Fruit fly (Drosophila melanogaster) whole organism: Measurements from ENCODE around the gene Tsp29Fb.

ENCODE experiments used
- CG8478 ChIP-seq: fragments of >200 bp; optimal IDR thresholded peaks from 2 replicates; lab custom pipeline; 2018; ENCODE audit warnings: inconsistent platforms
- Dll ChIP-seq: fragments of >200 bp; optimal IDR thresholded peaks from 2 replicates; lab custom pipeline; 2017
- EcR ChIP-seq, 2 experiments: fragments of >200 bp; optimal IDR thresholded peaks; 2 replicates each; lab custom pipeline; 2017; ENCODE audit warnings: missing biosample characterization in 2 of 2, missing genetic modification characterization in 2 of 2, missing genetic modification reagents in 2 of 2
- pan ChIP-seq: fragments of >200 bp; optimal IDR thresholded peaks from 2 replicates; lab custom pipeline; 2017
- psq ChIP-seq: fragments of >200 bp; optimal IDR thresholded peaks from 2 replicates; lab custom pipeline; 2017
- usp ChIP-seq: fragments of >200 bp; optimal IDR thresholded peaks from 2 replicates; lab custom pipeline; 2017; ENCODE audit warnings: missing biosample characterization, missing genetic modification characterization, mixed read lengths

The Tsp29Fb gene

dm6 chr2L:8967235-8967634 lies 30.0 kb downstream of the Tsp29Fb start, which contains the start of gene CG18088:
Gene CG18088 (plus strand): TSS chr2L:8967535.
- TF ChIP-seq pan (lab: Kevin White, UChicago) (no peak), usp (GFP tag; lab: Kevin White, UChicago) (no peak), CG8478 (no peak), psq (no peak), Dll (lab: Kevin White, UChicago) (no peak), EcR (GFP tag; optimal IDR thresholded peaks at IDR 0.05; lab: Kevin White, UChicago) (no peak)

dm6 chr2L:8972905-8973304 lies 35.7 kb downstream of the Tsp29Fb start:
- TF ChIP-seq usp (GFP tag; lab: Kevin White, UChicago) (no peak), pan (lab: Kevin White, UChicago) (no peak), CG8478 (no peak), psq (no peak)

dm6 chr2L:8974506-8974905 lies 37.3 kb downstream of the Tsp29Fb start:
- TF ChIP-seq CG8478 (no peak), pan (lab: Kevin White, UChicago) (no peak), EcR (GFP tag; optimal IDR thresholded peaks at IDR 0.05; lab: Kevin White, UChicago) (no peak), psq (no peak), Dll (lab: Kevin White, UChicago) (no peak), usp (GFP tag; lab: Kevin White, UChicago) (no peak)

- TF ChIP-seq pan (lab: Kevin White, UChicago) (no peak), usp (GFP tag; lab: Kevin White, UChicago) (no peak), CG8478 (no peak), Dll (lab: Kevin White, UChicago) (no peak), psq (no peak), EcR (GFP tag; optimal IDR thresholded peaks at IDR 0.05; lab: Kevin White, UChicago) (no peak)
Measured at dm6 chr2L:8975328-8975727, 38.1 kb downstream of the Tsp29Fb start, which contains the start of gene CG9541. Gene CG9541 (minus strand): TSS chr2L:8975428.

- no peak for TF ChIP-seq CG8478
Measured at dm6 chr2L:8980359-8980758, 43.2 kb downstream of the Tsp29Fb start, which contains the start of gene CG18662. Gene CG18662 (plus strand): TSS chr2L:8980659.

- TF ChIP-seq Dll (lab: Kevin White, UChicago) (no peak), pan (lab: Kevin White, UChicago) (no peak), CG8478 (no peak), EcR (GFP tag; optimal IDR thresholded peaks at IDR 0.05; lab: Kevin White, UChicago) (no peak), usp (GFP tag; lab: Kevin White, UChicago) (no peak), psq (no peak)
Measured at dm6 chr2L:8982584-8983302, 45.6 kb downstream of the Tsp29Fb start.

- TF ChIP-seq Dll (lab: Kevin White, UChicago) = no peak
- no peak for TF ChIP-seq CG8478
- TF ChIP-seq psq = no peak
- TF ChIP-seq usp (GFP tag; lab: Kevin White, UChicago) = no peak
- no peak for TF ChIP-seq EcR (GFP tag; optimal IDR thresholded peaks at IDR 0.05; lab: Kevin White, UChicago)
- TF ChIP-seq pan (lab: Kevin White, UChicago) = no peak
Measured at dm6 chr2L:8984614-8985318, 47.6 kb downstream of the Tsp29Fb start, which contains the start of gene CG13101. Gene CG13101 (minus strand): TSS chr2L:8984872.

- TF ChIP-seq Dll (lab: Kevin White, UChicago) = no peak
- TF ChIP-seq usp (GFP tag; lab: Kevin White, UChicago) = no peak
- TF ChIP-seq CG8478 = no peak
Measured at dm6 chr2L:8987251-8987937, 50.2 kb downstream of the Tsp29Fb start.

dm6 chr2L:8989037-8989591 lies 51.9 kb downstream of the Tsp29Fb start, which contains the start of gene rost:
Gene rost (minus strand): TSS chr2L:8989539.
- no peak for TF ChIP-seq CG8478
- no peak for TF ChIP-seq psq
- TF ChIP-seq pan (lab: Kevin White, UChicago) = no peak
- TF ChIP-seq usp (GFP tag; lab: Kevin White, UChicago) = no peak
- TF ChIP-seq Dll (lab: Kevin White, UChicago) = no peak
- TF ChIP-seq EcR (GFP tag; optimal IDR thresholded peaks at IDR 0.05; lab: Kevin White, UChicago) = no peak
